Worm (Caenorhabditis elegans) whole organism, L2 larva: ENCODE data around the gene rpb-12.

Experiments
- alr-1 ChIP-seq: fragments of 150-350 bp; optimal IDR thresholded peaks from 2 replicates; lab custom pipeline; 2014; ENCODE audit warnings: missing biosample characterization, missing genetic modification characterization
- elt-1 ChIP-seq: fragments of 150-350 bp; optimal IDR thresholded peaks from 2 replicates; lab custom pipeline; 2014; ENCODE audit warnings: missing biosample characterization, missing genetic modification characterization
- lin-13 ChIP-seq: fragments of 150-350 bp; optimal IDR thresholded peaks from 2 replicates; lab custom pipeline; 2014; ENCODE audit warnings: missing biosample characterization, missing genetic modification reagents, missing genetic modification characterization
- unc-55 ChIP-seq: fragments of 150-350 bp; sonication (generic microtip); optimal IDR thresholded peaks from 3 replicates; lab custom pipeline; 2014; ENCODE audit warnings: missing biosample characterization, missing genetic modification reagents, missing genetic modification characterization

- no peak for TF ChIP-seq unc-55 (GFP tag; lab: Kevin White, UChicago)
- no peak for TF ChIP-seq lin-13
- no peak for TF ChIP-seq alr-1 (tag; lab: Kevin White, UChicago)
- TF ChIP-seq elt-1 (tag; lab: Kevin White, UChicago) = no peak
Measured at ce11 chrIV:9158969-9159800, 12.5 kb upstream of the rpb-12 start, which contains the start of gene pcp-3.
